Worm (Caenorhabditis elegans) whole organism, L2 larva: ENCODE data around the gene nfx-1.

ENCODE experiments used
- ZK546.5 ChIP-seq: sonication (generic microtip); optimal IDR thresholded peaks from 2 replicates; lab custom pipeline; 2017; ENCODE audit warnings: missing biosample characterization, missing genetic modification characterization
- alr-1 ChIP-seq: fragments of 150-350 bp; optimal IDR thresholded peaks from 2 replicates; lab custom pipeline; 2014; ENCODE audit warnings: missing biosample characterization, missing genetic modification characterization
- ama-1 ChIP-seq: fragments of 150-350 bp; optimal IDR thresholded peaks from 2 replicates; lab custom pipeline; 2018; ENCODE audit warnings: inconsistent platforms
- blmp-1 ChIP-seq: sonication (generic microtip); optimal IDR thresholded peaks from 2 replicates; lab custom pipeline; 2017; ENCODE audit warnings: missing genetic modification characterization, mild to moderate bottlenecking, missing compliant biosample characterization, antibody characterized with exemption, moderate library complexity; ENCODE audit not compliant: insufficient read depth
- crh-2 ChIP-seq: sonication (generic microtip); optimal IDR thresholded peaks from 2 replicates; lab custom pipeline; 2017; ENCODE audit warnings: missing biosample characterization, missing genetic modification characterization
- fos-1 ChIP-seq: fragments of 150-350 bp; optimal IDR thresholded peaks from 2 replicates; lab custom pipeline; 2014; ENCODE audit warnings: missing biosample characterization, missing genetic modification characterization
- lin-13 ChIP-seq: fragments of 150-350 bp; optimal IDR thresholded peaks from 2 replicates; lab custom pipeline; 2014; ENCODE audit warnings: missing biosample characterization, missing genetic modification reagents, missing genetic modification characterization
- lsy-2 ChIP-seq, 2 experiments: fragments of 150-350 bp in 1 of 2; sonication (generic microtip) in 1 of 2; optimal IDR thresholded peaks; 2 replicates each; lab custom pipeline; 2014 to 2017; ENCODE audit warnings: missing biosample characterization in 2 of 2, missing genetic modification characterization in 2 of 2
- nhr-25 ChIP-seq: fragments of 150-350 bp; sonication (generic microtip); optimal IDR thresholded peaks from 3 replicates; lab custom pipeline; 2014; ENCODE audit warnings: missing biosample characterization, missing genetic modification characterization
- skn-1 ChIP-seq: sonication (generic microtip); optimal IDR thresholded peaks from 2 replicates; lab custom pipeline; 2017; ENCODE audit warnings: missing biosample characterization, missing genetic modification characterization
- snpc-4 ChIP-seq: fragments of 150-350 bp; optimal IDR thresholded peaks from 2 replicates; lab custom pipeline; 2014; ENCODE audit warnings: missing biosample characterization, missing genetic modification characterization
- unc-62 ChIP-seq: fragments of 150-350 bp; optimal IDR thresholded peaks from 2 replicates; lab custom pipeline; 2014; ENCODE audit warnings: missing biosample characterization, missing genetic modification reagents, missing genetic modification characterization
- zag-1 ChIP-seq: fragments of 150-350 bp; optimal IDR thresholded peaks from 2 replicates; lab custom pipeline; 2014; ENCODE audit warnings: missing biosample characterization, missing genetic modification characterization
- ztf-4 ChIP-seq: fragments of 150-350 bp; optimal IDR thresholded peaks from 2 replicates; lab custom pipeline; 2014; ENCODE audit warnings: missing biosample characterization, missing genetic modification characterization

DNA sequence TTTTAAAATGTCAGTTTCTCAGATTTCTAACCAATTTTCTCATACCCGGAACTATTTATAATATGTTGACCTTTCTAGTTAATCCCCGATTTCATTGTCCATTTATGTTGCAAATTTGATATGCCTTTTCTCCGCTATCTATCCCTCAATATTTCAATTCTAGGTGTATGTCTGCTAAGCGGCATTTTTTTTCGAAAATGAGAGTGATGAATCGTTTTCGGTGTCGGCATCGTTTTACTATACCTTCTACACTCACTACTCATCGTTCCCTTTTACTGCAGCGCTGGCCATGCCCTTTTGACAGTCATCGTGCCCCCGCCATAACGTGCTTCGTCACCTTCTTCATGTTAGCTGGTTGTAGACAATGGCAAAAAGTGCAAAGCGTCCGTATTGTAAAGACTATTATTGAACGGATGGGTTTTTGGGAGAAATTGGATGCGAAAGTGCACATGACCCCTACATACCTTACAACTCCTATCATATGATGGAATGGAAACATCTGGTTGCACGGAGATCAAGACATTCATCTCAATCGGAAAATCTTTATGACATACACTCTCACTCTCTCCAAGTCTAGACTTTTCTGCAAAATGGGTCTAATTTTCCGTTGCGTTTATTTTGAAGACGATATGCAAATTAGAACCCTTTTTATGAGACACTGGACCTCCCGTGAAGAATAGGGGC, 15.9 kb upstream of the nfx-1 start:
- TF ChIP-seq zag-1 (tag; lab: Kevin White, UChicago) = no peak
- peak; percentile 43 for TF ChIP-seq fos-1 (tag; lab: Kevin White, UChicago)
- no peak for TF ChIP-seq crh-2 (tag; lab: Kevin White, UChicago)
- peak; percentile 86 for TF ChIP-seq blmp-1 (tag; lab: Kevin White, UChicago)
- TF ChIP-seq ama-1 = peak; percentile 14
- no peak for TF ChIP-seq lin-13 (GFP tag; lab: Kevin White, UChicago)
- no peak for TF ChIP-seq alr-1 (tag; lab: Kevin White, UChicago)
- no peak for TF ChIP-seq skn-1 (tag; lab: Kevin White, UChicago)
- peak in 1 of 2 experiments; percentile 22 for TF ChIP-seq lsy-2 (tag; optimal IDR thresholded peaks at IDR 0.05; lab: Kevin White, UChicago)
- no peak for TF ChIP-seq ZK546.5 (tag; lab: Kevin White, UChicago)
- TF ChIP-seq unc-62 (GFP tag; lab: Kevin White, UChicago) = no peak
- TF ChIP-seq ztf-4 (tag; lab: Kevin White, UChicago) = no peak
- no peak for TF ChIP-seq snpc-4
- TF ChIP-seq nhr-25 (tag; lab: Kevin White, UChicago) = no peak
